Fruit fly (Drosophila melanogaster) whole organism, prepupa: ENCODE measurements around the gene CG14142.

Source experiments
- CG11762 ChIP-seq: fragments of 200-800 bp; sonication (Bioruptor generic); optimal IDR thresholded peaks from 3 replicates; lab custom pipeline; 2016; ENCODE audit warnings: missing biosample characterization, missing genetic modification characterization; ENCODE audit not compliant: insufficient read depth
- CG7368 ChIP-seq: fragments of 200-800 bp; sonication (Bioruptor generic); optimal IDR thresholded peaks from 3 replicates; lab custom pipeline; 2016; ENCODE audit warnings: missing biosample characterization, missing genetic modification characterization
- Ets21C ChIP-seq: fragments of 200-800 bp; sonication (Bioruptor generic); optimal IDR thresholded peaks from 3 replicates; lab custom pipeline; 2016; ENCODE audit warnings: missing biosample characterization, missing genetic modification characterization
- Gug ChIP-seq: fragments of 200-800 bp; sonication (Bioruptor generic); IDR thresholded peaks from 2 replicates; pipeline ENCODE4 v1.3.6; 2022; ENCODE audit warnings: missing biosample characterization, missing genetic modification characterization
- Hr4 ChIP-seq: fragments of 200-800 bp; sonication (Bioruptor generic); optimal IDR thresholded peaks from 3 replicates; lab custom pipeline; 2016; ENCODE audit warnings: missing biosample characterization, missing genetic modification characterization
- Lpt ChIP-seq: fragments of 200-800 bp; sonication (Bioruptor generic); optimal IDR thresholded peaks from 3 replicates; lab custom pipeline; 2016; ENCODE audit warnings: missing biosample characterization, missing genetic modification characterization
- Sox15 ChIP-seq: fragments of 200-800 bp; sonication (Bioruptor generic); optimal IDR thresholded peaks from 3 replicates; lab custom pipeline; 2016; ENCODE audit warnings: missing biosample characterization, missing genetic modification characterization
- lz ChIP-seq: fragments of 200-800 bp; sonication (Bioruptor generic); optimal IDR thresholded peaks from 3 replicates; lab custom pipeline; 2016; ENCODE audit warnings: missing biosample characterization, missing genetic modification characterization
- spab ChIP-seq: fragments of 200-800 bp; sonication (Bioruptor generic); optimal IDR thresholded peaks from 2 replicates; lab custom pipeline; 2017; ENCODE audit warnings: missing biosample characterization, mild to moderate bottlenecking, missing genetic modification characterization, missing genetic modification reagents
- vri ChIP-seq: fragments of 200-800 bp; sonication (Bioruptor generic); optimal IDR thresholded peaks from 3 replicates; lab custom pipeline; 2016; ENCODE audit warnings: missing biosample characterization, mild to moderate bottlenecking, missing genetic modification characterization

- no peak for TF ChIP-seq lz (GFP tag; lab: Kevin White, UChicago)
- TF ChIP-seq Sox15 (GFP tag; lab: Kevin White, UChicago): no peak
- TF ChIP-seq CG7368 (GFP tag; lab: Kevin White, UChicago): no peak
- no peak for TF ChIP-seq CG11762 (GFP tag; lab: Kevin White, UChicago)
- TF ChIP-seq Lpt (GFP tag; lab: Kevin White, UChicago): no peak
- no peak for TF ChIP-seq vri (GFP tag; lab: Kevin White, UChicago)
- TF ChIP-seq Gug: no peak
- no peak for TF ChIP-seq spab (GFP tag; lab: Kevin White, UChicago)
- no peak for TF ChIP-seq Ets21C
- no peak for TF ChIP-seq Hr4
These were observed 49.6 kb upstream of the CG14142 start for dm6 chr3L:11123598-11124284.
